Fruit fly (Drosophila melanogaster) whole organism, prepupa: ENCODE measurements around the gene CG32413.

Experiments used
- Blimp-1 ChIP-seq: fragments of 200-800 bp; sonication (Bioruptor generic); optimal IDR thresholded peaks from 3 replicates; lab custom pipeline; 2017; ENCODE audit warnings: missing biosample characterization, missing genetic modification characterization, mild to moderate bottlenecking, moderate library complexity, missing genetic modification reagents
- CG10631 ChIP-seq: fragments of 200-800 bp; sonication (Bioruptor generic); optimal IDR thresholded peaks from 2 replicates; lab custom pipeline; 2016; ENCODE audit warnings: missing biosample characterization, missing genetic modification characterization
- CG10669 ChIP-seq: fragments of 200-800 bp; sonication (Bioruptor generic); optimal IDR thresholded peaks from 3 replicates; lab custom pipeline; 2018; ENCODE audit warnings: missing biosample characterization, mild to moderate bottlenecking, missing genetic modification characterization, moderate library complexity
- CG11294 ChIP-seq: fragments of 200-800 bp; sonication (Bioruptor generic); IDR thresholded peaks from 2 replicates; pipeline ENCODE4 v1.3.6; 2022; ENCODE audit warnings: missing biosample characterization, missing genetic modification characterization
- CG11762 ChIP-seq: fragments of 200-800 bp; sonication (Bioruptor generic); optimal IDR thresholded peaks from 3 replicates; lab custom pipeline; 2016; ENCODE audit warnings: missing biosample characterization, missing genetic modification characterization; ENCODE audit not compliant: insufficient read depth
- CG11902 ChIP-seq: fragments of 200-800 bp; sonication (Bioruptor generic); optimal IDR thresholded peaks from 3 replicates; lab custom pipeline; 2016; ENCODE audit warnings: missing biosample characterization, missing genetic modification characterization
- CG15336 ChIP-seq: fragments of 200-800 bp; sonication (Bioruptor generic); IDR thresholded peaks from 2 replicates; pipeline ENCODE4 v1.3.6; 2022; ENCODE audit warnings: missing biosample characterization, missing genetic modification characterization
- CG16779 ChIP-seq: fragments of 200-800 bp; sonication (Bioruptor generic); optimal IDR thresholded peaks from 3 replicates; lab custom pipeline; 2017; ENCODE audit warnings: missing biosample characterization, mild to moderate bottlenecking, missing genetic modification characterization
- CG3032 ChIP-seq: fragments of 200-800 bp; optimal IDR thresholded peaks from 2 replicates; lab custom pipeline; 2019; ENCODE audit warnings: missing biosample characterization, mild to moderate bottlenecking, missing genetic modification characterization, moderate library complexity
- CG31627 ChIP-seq: fragments of 200-800 bp; sonication (Bioruptor generic); optimal IDR thresholded peaks from 3 replicates; lab custom pipeline; 2016; ENCODE audit warnings: missing biosample characterization, missing genetic modification characterization
- CG32006 ChIP-seq: fragments of 200-800 bp; sonication (Bioruptor generic); optimal IDR thresholded peaks from 3 replicates; lab custom pipeline; 2017; ENCODE audit warnings: missing biosample characterization, mild to moderate bottlenecking, missing genetic modification characterization
- CG4318 ChIP-seq: fragments of 200-800 bp; sonication (Bioruptor generic); optimal IDR thresholded peaks from 3 replicates; lab custom pipeline; 2017; ENCODE audit warnings: missing biosample characterization, mild to moderate bottlenecking, missing genetic modification characterization
- CG6276 ChIP-seq: fragments of 200-800 bp; sonication (Bioruptor generic); optimal IDR thresholded peaks from 2 replicates; lab custom pipeline; 2017; ENCODE audit warnings: missing biosample characterization, mild to moderate bottlenecking, missing genetic modification characterization
- CG6854 ChIP-seq: fragments of 200-800 bp; sonication (Bioruptor generic); optimal IDR thresholded peaks from 2 replicates; lab custom pipeline; 2017; ENCODE audit warnings: missing biosample characterization, mild to moderate bottlenecking, missing genetic modification characterization
- CG8632 ChIP-seq: fragments of 200-800 bp; sonication (Bioruptor generic); optimal IDR thresholded peaks from 3 replicates; lab custom pipeline; 2016; ENCODE audit warnings: missing biosample characterization, missing genetic modification characterization
- CG9139 ChIP-seq: fragments of 200-800 bp; sonication (Bioruptor generic); optimal IDR thresholded peaks from 3 replicates; lab custom pipeline; 2017; ENCODE audit warnings: missing biosample characterization, mild to moderate bottlenecking, missing genetic modification characterization
- Eip78C ChIP-seq: fragments of 200-800 bp; sonication (Bioruptor generic); peaks from one replicate; lab custom pipeline; 2016; ENCODE audit warnings: missing biosample characterization, missing genetic modification characterization
- Eip93F ChIP-seq: fragments of 200-800 bp; sonication (Bioruptor generic); optimal IDR thresholded peaks from 2 replicates; lab custom pipeline; 2016; ENCODE audit warnings: missing biosample characterization, mild to moderate bottlenecking, missing genetic modification characterization
- Ets96B ChIP-seq: fragments of 200-800 bp; optimal IDR thresholded peaks from 2 replicates; lab custom pipeline; 2019; ENCODE audit warnings: missing biosample characterization, mild to moderate bottlenecking, missing genetic modification characterization, moderate library complexity
- Gug ChIP-seq: fragments of 200-800 bp; sonication (Bioruptor generic); IDR thresholded peaks from 2 replicates; pipeline ENCODE4 v1.3.6; 2022; ENCODE audit warnings: missing biosample characterization, missing genetic modification characterization
- Hr38 ChIP-seq: sonication (Bioruptor generic); optimal IDR thresholded peaks from 2 replicates; lab custom pipeline; 2016; ENCODE audit warnings: missing biosample characterization, missing genetic modification characterization
- Hr39 ChIP-seq: fragments of 200-800 bp; sonication (Bioruptor generic); optimal IDR thresholded peaks from 2 replicates; lab custom pipeline; 2016; ENCODE audit warnings: missing biosample characterization, missing genetic modification characterization
- Hr4 ChIP-seq: fragments of 200-800 bp; sonication (Bioruptor generic); optimal IDR thresholded peaks from 3 replicates; lab custom pipeline; 2016; ENCODE audit warnings: missing biosample characterization, missing genetic modification characterization
- Lpt ChIP-seq: fragments of 200-800 bp; sonication (Bioruptor generic); optimal IDR thresholded peaks from 3 replicates; lab custom pipeline; 2016; ENCODE audit warnings: missing biosample characterization, missing genetic modification characterization
- Sox102F ChIP-seq: fragments of 200-800 bp; sonication (Bioruptor generic); optimal IDR thresholded peaks from 2 replicates; lab custom pipeline; 2016; ENCODE audit warnings: missing biosample characterization, mild to moderate bottlenecking, missing genetic modification characterization
- Sox14 ChIP-seq: fragments of 200-800 bp; sonication (Bioruptor generic); optimal IDR thresholded peaks from 3 replicates; lab custom pipeline; 2016; ENCODE audit warnings: missing biosample characterization, missing genetic modification characterization
- Sox15 ChIP-seq: fragments of 200-800 bp; sonication (Bioruptor generic); optimal IDR thresholded peaks from 3 replicates; lab custom pipeline; 2016; ENCODE audit warnings: missing biosample characterization, missing genetic modification characterization
- cyc ChIP-seq: fragments of 200-800 bp; sonication (Bioruptor generic); optimal IDR thresholded peaks from 3 replicates; lab custom pipeline; 2016; ENCODE audit warnings: missing biosample characterization, missing genetic modification characterization
- dac ChIP-seq: fragments of 200-800 bp; sonication (Bioruptor generic); optimal IDR thresholded peaks from 2 replicates; lab custom pipeline; 2017; ENCODE audit warnings: missing biosample characterization, mild to moderate bottlenecking, missing genetic modification characterization
- eg ChIP-seq: fragments of 200-800 bp; sonication (Bioruptor generic); IDR thresholded peaks from 3 replicates; pipeline ENCODE4 v1.3.6; 2022; ENCODE audit warnings: missing biosample characterization, missing genetic modification characterization
- esn ChIP-seq: fragments of 200-800 bp; sonication (Bioruptor generic); optimal IDR thresholded peaks from 2 replicates; lab custom pipeline; 2016; ENCODE audit warnings: missing biosample characterization, mild to moderate bottlenecking, missing genetic modification characterization, moderate library complexity
- fd59A ChIP-seq: fragments of 200-800 bp; sonication (Bioruptor generic); optimal IDR thresholded peaks from 2 replicates; lab custom pipeline; 2017; ENCODE audit warnings: missing biosample characterization, mild to moderate bottlenecking, missing genetic modification characterization, missing genetic modification reagents
- fd85E ChIP-seq: fragments of 200-800 bp; sonication (Bioruptor generic); optimal IDR thresholded peaks from 3 replicates; lab custom pipeline; 2016; ENCODE audit warnings: missing biosample characterization, missing genetic modification characterization
- fkh ChIP-seq: fragments of 200-800 bp; sonication (Bioruptor generic); optimal IDR thresholded peaks from 3 replicates; lab custom pipeline; 2017; ENCODE audit warnings: missing biosample characterization, mild to moderate bottlenecking, missing genetic modification characterization, moderate library complexity
- salr ChIP-seq, 2 experiments: fragments of 200-800 bp; sonication (Bioruptor generic); optimal IDR thresholded peaks; 3 replicates each; lab custom pipeline; 2016 to 2018; ENCODE audit warnings: missing biosample characterization in 2 of 2, missing genetic modification characterization in 2 of 2, mild to moderate bottlenecking in 1 of 2
- spab ChIP-seq: fragments of 200-800 bp; sonication (Bioruptor generic); optimal IDR thresholded peaks from 2 replicates; lab custom pipeline; 2017; ENCODE audit warnings: missing biosample characterization, mild to moderate bottlenecking, missing genetic modification characterization, missing genetic modification reagents
- ss ChIP-seq, 2 experiments: fragments of 200-800 bp; sonication (Bioruptor generic); optimal IDR thresholded peaks; 2 replicates in 1 of 2; 3 replicates in 1 of 2; lab custom pipeline; 2017 to 2018; ENCODE audit warnings: mild to moderate bottlenecking in 2 of 2, missing biosample characterization in 2 of 2, missing genetic modification characterization in 2 of 2, moderate library complexity in 1 of 2
- svp ChIP-seq: fragments of 200-800 bp; sonication (Bioruptor generic); peaks from one replicate; lab custom pipeline; 2016; ENCODE audit warnings: missing biosample characterization, missing genetic modification characterization
- vri ChIP-seq: fragments of 200-800 bp; sonication (Bioruptor generic); optimal IDR thresholded peaks from 3 replicates; lab custom pipeline; 2016; ENCODE audit warnings: missing biosample characterization, mild to moderate bottlenecking, missing genetic modification characterization

Gene CG32413

DNA sequence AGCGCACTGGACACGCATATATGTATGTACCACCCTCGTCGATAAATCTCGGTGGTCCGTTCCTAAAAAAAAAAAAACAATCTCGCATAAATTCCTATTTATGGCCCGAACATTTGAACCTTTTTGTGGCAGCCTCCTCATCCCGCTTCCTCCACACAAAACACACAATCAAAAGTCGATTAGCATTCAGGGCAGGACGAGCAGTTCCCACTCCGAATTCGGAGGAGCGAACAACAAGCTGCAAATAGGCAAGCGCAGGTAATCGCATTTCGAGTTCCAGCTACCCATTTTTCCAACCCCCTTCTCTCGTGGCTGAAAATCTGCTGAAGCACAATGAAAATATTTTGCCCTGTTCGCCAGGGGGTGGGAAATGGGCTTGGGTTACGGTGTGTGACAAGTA is 12.0 kb downstream of the CG32413 start:
- TF ChIP-seq fd85E (no peak), salr (GFP tag; optimal IDR thresholded peaks at IDR 0.05; lab: Kevin White, UChicago) (no peak), Sox14 (GFP tag; lab: Kevin White, UChicago) (no peak), Lpt (GFP tag; lab: Kevin White, UChicago) (no peak), Sox102F (GFP tag; lab: Kevin White, UChicago) (no peak), Eip78C (no peak), CG8632 (GFP tag; lab: Kevin White, UChicago) (no peak), Ets96B (no peak)

DNA sequence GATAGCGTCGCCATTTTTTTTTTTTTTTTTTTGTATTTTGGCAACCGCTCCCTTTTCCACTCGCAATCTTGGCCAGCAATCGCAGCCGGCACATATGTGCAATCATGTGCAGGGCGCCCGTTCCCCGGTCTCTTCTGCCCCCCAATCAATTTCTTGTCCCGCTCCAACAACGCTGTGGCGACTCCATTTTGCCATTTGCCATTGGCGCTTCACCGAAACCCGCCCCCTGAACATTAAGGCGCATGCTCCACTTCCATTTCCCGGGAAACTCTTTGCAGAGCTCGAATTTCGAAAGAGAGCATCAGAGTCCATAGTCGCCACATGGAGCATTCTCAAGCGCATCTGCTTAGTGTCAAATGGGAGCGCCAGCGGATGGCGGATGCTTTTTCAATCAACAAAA is 12.7 kb downstream of the CG32413 start:
- TF ChIP-seq CG4318 (no peak), CG10669 (GFP tag; lab: Kevin White, UChicago) (no peak), esn (GFP tag; lab: Kevin White, UChicago) (no peak), vri (GFP tag; lab: Kevin White, UChicago) (no peak), CG9139 (GFP tag; lab: Kevin White, UChicago) (no peak), cyc (GFP tag; lab: Kevin White, UChicago) (no peak), CG3032 (tag; lab: Kevin White, UChicago) (no peak), Sox14 (GFP tag; lab: Kevin White, UChicago) (no peak), CG32006 (no peak), CG11294 (GFP tag; lab: Robert Waterston, UW) (no peak), salr (GFP tag; optimal IDR thresholded peaks at IDR 0.05; lab: Kevin White, UChicago) (no peak), CG11902 (GFP tag; lab: Kevin White, UChicago) (no peak), CG10631 (GFP tag; lab: Kevin White, UChicago) (no peak), Hr4 (GFP tag; lab: Kevin White, UChicago) (no peak), spab (GFP tag; lab: Kevin White, UChicago) (no peak), CG11762 (GFP tag; lab: Kevin White, UChicago) (no peak), Hr38 (GFP tag; lab: Kevin White, UChicago) (no peak), CG15336 (GFP tag; lab: Robert Waterston, UW) (no peak), fd59A (no peak), eg (no peak)
- TF ChIP-seq, all 60 proteins: peak for 0

- TF ChIP-seq ss (GFP tag; optimal IDR thresholded peaks at IDR 0.05; lab: Kevin White, UChicago), result no peak
- TF ChIP-seq CG4318, result no peak
- no peak for TF ChIP-seq fkh (GFP tag; lab: Kevin White, UChicago)
- TF ChIP-seq svp (GFP tag; lab: Kevin White, UChicago), result no peak
- no peak for TF ChIP-seq Eip93F (GFP tag; lab: Kevin White, UChicago)
- no peak for TF ChIP-seq Eip78C
- no peak for TF ChIP-seq Sox14 (GFP tag; lab: Kevin White, UChicago)
- TF ChIP-seq CG6276 (GFP tag; lab: Kevin White, UChicago), result no peak
- no peak for TF ChIP-seq CG11762 (GFP tag; lab: Kevin White, UChicago)
- TF ChIP-seq CG6854 (GFP tag; lab: Kevin White, UChicago), result no peak
- TF ChIP-seq CG10631 (GFP tag; lab: Kevin White, UChicago), result no peak
- no peak for TF ChIP-seq Hr39 (GFP tag; lab: Kevin White, UChicago)
- TF ChIP-seq fd59A, result no peak
- no peak for TF ChIP-seq CG31627 (GFP tag; lab: Kevin White, UChicago)
These were observed 19.1 kb downstream of the CG32413 start for dm6 chr3L:5884735-5885134.

dm6 chr3L:5882209-5882403 is 21.7 kb downstream of the CG32413 start, which contains the start of gene CG13287:
Gene CG13287, plus strand, starts transcription at chr3L:5882304.
- TF ChIP-seq CG16779 (tag; lab: Kevin White, UChicago) (no peak), Ets96B (no peak), eg (no peak), esn (GFP tag; lab: Kevin White, UChicago) (no peak), Hr4 (GFP tag; lab: Kevin White, UChicago) (no peak), CG4318 (no peak), dac (GFP tag; lab: Kevin White, UChicago) (no peak), Sox15 (GFP tag; lab: Kevin White, UChicago) (no peak), CG3032 (tag; lab: Kevin White, UChicago) (no peak), Blimp-1 (no peak), Gug (GFP tag; lab: Robert Waterston, UW) (no peak), CG10631 (GFP tag; lab: Kevin White, UChicago) (no peak)
